Fruit fly (Drosophila melanogaster) whole organism, embryonic: ENCODE measurements around the gene CG13127.

ENCODE experiments used
- Antp ChIP-seq: fragments of 200-800 bp; sonication (Bioruptor generic); optimal IDR thresholded peaks from 3 replicates; lab custom pipeline; 2016; ENCODE audit warnings: missing biosample characterization, missing genetic modification characterization
- Awh ChIP-seq: fragments of 200-800 bp; sonication (Bioruptor generic); IDR thresholded peaks from 2 replicates; pipeline ENCODE4, ENCODE4 v1.3.6; 2022; ENCODE audit warnings: missing biosample characterization, missing genetic modification characterization
- Bgb ChIP-seq: fragments of 200-800 bp; sonication (Bioruptor generic); IDR thresholded peaks from 2 replicates; pipeline ENCODE4 v1.3.6; 2022; ENCODE audit warnings: missing biosample characterization, missing genetic modification characterization; ENCODE audit not compliant: partially characterized antibody
- CG1024 ChIP-seq: fragments of 200-800 bp; sonication (Bioruptor generic); IDR thresholded peaks from 2 replicates; pipeline ENCODE4 v1.3.6; 2022; ENCODE audit warnings: missing biosample characterization, missing genetic modification characterization
- CG10654 ChIP-seq: fragments of 200-800 bp; sonication (Bioruptor generic); optimal IDR thresholded peaks from 2 replicates; lab custom pipeline; 2016; ENCODE audit warnings: missing biosample characterization, missing genetic modification characterization
- CG11504 ChIP-seq: fragments of 200-800 bp; sonication (Bioruptor generic); optimal IDR thresholded peaks from 3 replicates; lab custom pipeline; 2019; ENCODE audit warnings: missing biosample characterization, mild to moderate bottlenecking, missing genetic modification characterization, moderate library complexity
- CG12155 ChIP-seq: fragments of 200-800 bp; sonication (Bioruptor generic); optimal IDR thresholded peaks from 3 replicates; lab custom pipeline; 2016; ENCODE audit warnings: missing biosample characterization, missing genetic modification characterization
- CG12744 ChIP-seq: fragments of 200-800 bp; sonication (Bioruptor generic); optimal IDR thresholded peaks from 2 replicates; lab custom pipeline; 2016; ENCODE audit warnings: missing biosample characterization, missing genetic modification characterization
- CG13424 ChIP-seq: fragments of 200-800 bp; sonication (Bioruptor generic); optimal IDR thresholded peaks from 2 replicates; lab custom pipeline; 2019; ENCODE audit warnings: missing biosample characterization, mild to moderate bottlenecking, missing genetic modification characterization, moderate library complexity
- CG16813 ChIP-seq: fragments of 200-800 bp; sonication (Bioruptor generic); IDR thresholded peaks from 3 replicates; pipeline ENCODE4 v1.3.6; 2022; ENCODE audit warnings: missing biosample characterization, missing genetic modification characterization; ENCODE audit not compliant: partially characterized antibody
- CG17328 ChIP-seq: fragments of 200-800 bp; sonication (Bioruptor generic); IDR thresholded peaks from 2 replicates; pipeline ENCODE4 v1.3.6; 2022; ENCODE audit warnings: missing biosample characterization, missing genetic modification characterization
- CG17361 ChIP-seq: fragments of 200-800 bp; sonication (Bioruptor generic); IDR thresholded peaks from 3 replicates; pipeline ENCODE4 v1.3.6; 2022; ENCODE audit warnings: missing biosample characterization, missing genetic modification characterization
- CG17912 ChIP-seq: fragments of 200-800 bp; sonication (Bioruptor generic); optimal IDR thresholded peaks from 2 replicates; lab custom pipeline; 2018; ENCODE audit warnings: missing biosample characterization, mild to moderate bottlenecking, missing genetic modification characterization
- CG18476 ChIP-seq: fragments of 200-800 bp; sonication (Bioruptor generic); optimal IDR thresholded peaks from 2 replicates; lab custom pipeline; 2016; ENCODE audit warnings: missing biosample characterization, mild to moderate bottlenecking, missing genetic modification characterization
- CG2202 ChIP-seq: fragments of 200-800 bp; sonication (Bioruptor generic); optimal IDR thresholded peaks from 2 replicates; lab custom pipeline; 2018; ENCODE audit warnings: missing biosample characterization, mild to moderate bottlenecking, missing genetic modification characterization
- CG3065 ChIP-seq: fragments of 200-800 bp; sonication (Bioruptor generic); optimal IDR thresholded peaks from 2 replicates; lab custom pipeline; 2016; ENCODE audit warnings: missing biosample characterization, missing genetic modification characterization
- CG31365 ChIP-seq: fragments of 200-800 bp; sonication (Bioruptor generic); optimal IDR thresholded peaks from 2 replicates; lab custom pipeline; 2018; ENCODE audit warnings: missing biosample characterization, mild to moderate bottlenecking, missing genetic modification characterization
- CG33213 ChIP-seq: fragments of 200-800 bp; sonication (Bioruptor generic); optimal IDR thresholded peaks from 3 replicates; lab custom pipeline; 2016; ENCODE audit warnings: missing biosample characterization, missing genetic modification characterization
- CG34224 ChIP-seq: fragments of 200-800 bp; sonication (Bioruptor generic); IDR thresholded peaks from 3 replicates; pipeline ENCODE4 v1.3.6; 2022; ENCODE audit warnings: missing biosample characterization, missing genetic modification characterization; ENCODE audit not compliant: partially characterized antibody
- CG3726 ChIP-seq: fragments of 200-800 bp; sonication (Bioruptor generic); IDR thresholded peaks from 3 replicates; pipeline ENCODE4, ENCODE4 v1.3.6; 2022; ENCODE audit warnings: missing biosample characterization, missing genetic modification characterization
- CG7271 ChIP-seq: fragments of 200-800 bp; sonication (Bioruptor generic); optimal IDR thresholded peaks from 2 replicates; lab custom pipeline; 2018; ENCODE audit warnings: missing biosample characterization, mild to moderate bottlenecking, missing genetic modification characterization, moderate library complexity
- CG7357 ChIP-seq: fragments of 200-800 bp; sonication (Bioruptor generic); IDR thresholded peaks from 3 replicates; pipeline ENCODE4 v1.3.6; 2022; ENCODE audit warnings: missing biosample characterization, missing genetic modification characterization
- CG8478 ChIP-seq: fragments of >200 bp; optimal IDR thresholded peaks from 2 replicates; lab custom pipeline; 2018
- D19A ChIP-seq: fragments of 200-800 bp; optimal IDR thresholded peaks from 3 replicates; lab custom pipeline; 2019; ENCODE audit warnings: missing biosample characterization, mild to moderate bottlenecking, missing genetic modification characterization, moderate library complexity
- D19B ChIP-seq: fragments of 200-800 bp; sonication (Bioruptor generic); optimal IDR thresholded peaks from 2 replicates; lab custom pipeline; 2017; ENCODE audit warnings: missing biosample characterization, mild to moderate bottlenecking, missing genetic modification characterization
- Deaf1 ChIP-seq: fragments of 200-800 bp; optimal IDR thresholded peaks from 3 replicates; lab custom pipeline; 2019; ENCODE audit warnings: missing biosample characterization, mild to moderate bottlenecking, missing genetic modification characterization, moderate library complexity
- Dll ChIP-seq: fragments of 200-800 bp; sonication (Bioruptor generic); IDR thresholded peaks from 4 replicates; pipeline ENCODE4 v1.3.6; 2022; ENCODE audit warnings: missing biosample characterization, missing genetic modification characterization; ENCODE audit not compliant: partially characterized antibody
- Dref ChIP-seq: fragments of 200-800 bp; sonication (Bioruptor generic); IDR thresholded peaks from 2 replicates; pipeline ENCODE4 v1.3.6; 2022; ENCODE audit warnings: missing biosample characterization, missing genetic modification characterization
- H15 ChIP-seq: fragments of 200-800 bp; sonication (Bioruptor generic); IDR thresholded peaks from 3 replicates; pipeline ENCODE4 v1.3.6; 2022; ENCODE audit warnings: missing biosample characterization, missing genetic modification characterization
- Lim3 ChIP-seq: fragments of 200-800 bp; sonication (Bioruptor generic); IDR thresholded peaks from 2 replicates; pipeline ENCODE4 v1.3.6; 2022; ENCODE audit warnings: missing biosample characterization, missing genetic modification characterization
- MESR4 ChIP-seq: fragments of 200-800 bp; sonication (Bioruptor generic); optimal IDR thresholded peaks from 2 replicates; lab custom pipeline; 2018; ENCODE audit warnings: missing biosample characterization, mild to moderate bottlenecking, missing genetic modification characterization, moderate library complexity
- Max ChIP-seq: fragments of 200-800 bp; sonication (Bioruptor generic); optimal IDR thresholded peaks from 2 replicates; lab custom pipeline; 2016; ENCODE audit warnings: missing biosample characterization, mild to moderate bottlenecking, missing genetic modification characterization
- Ravus ChIP-seq: fragments of 200-800 bp; sonication (Bioruptor generic); IDR thresholded peaks from 2 replicates; pipeline ENCODE4 v1.3.6; 2022; ENCODE audit warnings: missing biosample characterization, missing genetic modification characterization
- Rx ChIP-seq: fragments of 200-800 bp; sonication (Bioruptor generic); IDR thresholded peaks from 2 replicates; pipeline ENCODE4 v1.3.6; 2022; ENCODE audit warnings: missing biosample characterization, missing genetic modification characterization
- cg ChIP-seq: fragments of 200-800 bp; sonication (Bioruptor generic); optimal IDR thresholded peaks from 3 replicates; lab custom pipeline; 2019; ENCODE audit warnings: missing biosample characterization, mild to moderate bottlenecking, missing genetic modification characterization, moderate library complexity
- grau ChIP-seq: fragments of 200-800 bp; optimal IDR thresholded peaks from 3 replicates; lab custom pipeline; 2019; ENCODE audit warnings: missing biosample characterization, mild to moderate bottlenecking, missing genetic modification characterization, moderate library complexity
- gsb-n ChIP-seq: fragments of 200-800 bp; sonication (Bioruptor generic); optimal IDR thresholded peaks from 3 replicates; lab custom pipeline; 2018; ENCODE audit warnings: missing biosample characterization, mild to moderate bottlenecking, missing genetic modification characterization
- gt ChIP-seq: fragments of 200-800 bp; sonication (Bioruptor generic); IDR thresholded peaks from 2 replicates; pipeline ENCODE4 v1.3.6; 2022; ENCODE audit warnings: missing biosample characterization, missing genetic modification characterization
- hbn ChIP-seq: fragments of 200-800 bp; sonication (Bioruptor generic); IDR thresholded peaks from 2 replicates; pipeline ENCODE4 v1.3.6; 2022; ENCODE audit warnings: missing biosample characterization, missing genetic modification characterization; ENCODE audit not compliant: partially characterized antibody
- hkb ChIP-seq, 2 experiments: fragments of 200-800 bp in 1 of 2; fragments of >200 bp in 1 of 2; sonication (Bioruptor generic) in 1 of 2; IDR thresholded peaks in 1 of 2; optimal IDR thresholded peaks in 1 of 2; 2 replicates each; pipeline versions ENCODE4 v1.3.6 to Lab custom; 2017 to 2022; ENCODE audit warnings: missing biosample characterization in 1 of 2, missing genetic modification characterization in 1 of 2
- luna ChIP-seq: fragments of 200-800 bp; sonication (Bioruptor generic); optimal IDR thresholded peaks from 2 replicates; lab custom pipeline; 2016; ENCODE audit warnings: missing biosample characterization, missing genetic modification characterization
- maf-S ChIP-seq: fragments of 200-800 bp; sonication (Bioruptor generic); optimal IDR thresholded peaks from 2 replicates; lab custom pipeline; 2016; ENCODE audit warnings: missing biosample characterization, missing genetic modification characterization
- nau ChIP-seq: fragments of 200-800 bp; sonication (Bioruptor generic); optimal IDR thresholded peaks from 3 replicates; lab custom pipeline; 2017; ENCODE audit warnings: missing biosample characterization, mild to moderate bottlenecking, missing genetic modification characterization, missing genetic modification reagents
- nom ChIP-seq: fragments of 200-800 bp; sonication (Bioruptor generic); optimal IDR thresholded peaks from 2 replicates; lab custom pipeline; 2017; ENCODE audit warnings: missing biosample characterization, missing genetic modification characterization, mild to moderate bottlenecking, moderate library complexity, missing genetic modification reagents
- org-1 ChIP-seq: fragments of 200-800 bp; sonication (Bioruptor generic); optimal IDR thresholded peaks from 2 replicates; lab custom pipeline; 2017; ENCODE audit warnings: missing biosample characterization, missing genetic modification characterization
- peb ChIP-seq: fragments of 200-800 bp; sonication (Bioruptor generic); IDR thresholded peaks from 2 replicates; pipeline ENCODE4 v1.3.6; 2022; ENCODE audit warnings: missing biosample characterization, missing genetic modification characterization
- pfk ChIP-seq: fragments of 200-800 bp; sonication (Bioruptor generic); optimal IDR thresholded peaks from 2 replicates; lab custom pipeline; 2018; ENCODE audit warnings: missing biosample characterization, mild to moderate bottlenecking, missing genetic modification characterization, moderate library complexity
- pho ChIP-seq: fragments of 200-800 bp; sonication (Bioruptor generic); optimal IDR thresholded peaks from 2 replicates; lab custom pipeline; 2016; ENCODE audit warnings: missing biosample characterization, missing genetic modification characterization
- sisA ChIP-seq: fragments of 200-800 bp; sonication (Bioruptor generic); IDR thresholded peaks from 2 replicates; pipeline ENCODE4 v1.3.6; 2022; ENCODE audit warnings: missing biosample characterization, missing genetic modification characterization
- tin ChIP-seq: fragments of 200-800 bp; sonication (Bioruptor generic); optimal IDR thresholded peaks from 3 replicates; lab custom pipeline; 2016; ENCODE audit warnings: missing biosample characterization, missing genetic modification characterization
- usp ChIP-seq: fragments of >200 bp; optimal IDR thresholded peaks from 2 replicates; lab custom pipeline; 2017; ENCODE audit warnings: missing biosample characterization, missing genetic modification characterization

The CG13127 gene

DNA sequence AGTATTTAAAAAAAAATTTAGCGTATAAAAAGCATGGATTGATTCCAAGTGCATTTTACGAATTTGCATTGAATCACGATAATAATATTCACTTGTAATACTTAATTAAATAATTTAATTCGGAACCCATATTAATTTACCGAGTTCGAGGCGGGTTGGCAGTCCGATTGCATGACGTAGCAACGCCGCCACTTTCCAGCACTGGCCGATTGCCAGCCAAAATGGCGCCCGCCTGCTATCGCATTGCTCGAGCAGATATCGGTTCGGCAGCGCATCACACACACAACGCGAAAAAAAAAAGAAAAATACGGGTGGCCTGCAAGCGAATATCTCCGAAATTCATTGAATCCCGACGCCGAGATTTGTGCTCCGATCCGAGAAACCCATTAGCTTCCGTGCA lies 22.9 kb upstream of the CG13127 start, which contains the start of gene Ndf (continued):
- TF ChIP-seq CG3065 (GFP tag; lab: Kevin White, UChicago): peak; percentile 13
- TF ChIP-seq Antp: peak; percentile 61
- TF ChIP-seq CG7357 (GFP tag; lab: Robert Waterston, UW): no peak
- no peak for TF ChIP-seq CG2202 (tag; lab: Kevin White, UChicago)
- TF ChIP-seq Dref (GFP tag; lab: Robert Waterston, UW): peak; percentile 96
- TF ChIP-seq CG16813 (GFP tag; lab: Robert Waterston, UW): peak; percentile 78
- peak; percentile 63 for TF ChIP-seq CG13424 (tag; lab: Kevin White, UChicago)
- TF ChIP-seq org-1 (GFP tag; lab: Kevin White, UChicago): no peak
- peak; percentile 74 for TF ChIP-seq hbn (GFP tag; lab: Robert Waterston, UW)
- no peak for TF ChIP-seq hkb (optimal IDR thresholded peaks at IDR 0.05; lab: Kevin White, UChicago)
- TF ChIP-seq hkb (GFP tag; IDR thresholded peaks at IDR 0.05; lab: Robert Waterston, UW): peak; percentile 18; the same call in 1 of the 2 replicates
- peak; percentile 53 for TF ChIP-seq pfk (GFP tag; lab: Kevin White, UChicago)
- no peak for TF ChIP-seq CG11504 (tag; lab: Kevin White, UChicago)
- no peak for TF ChIP-seq cg (GFP tag; lab: Kevin White, UChicago)
- peak; percentile 30 for TF ChIP-seq CG10654 (GFP tag; lab: Kevin White, UChicago)
- TF ChIP-seq CG17361 (GFP tag; lab: Robert Waterston, UW): peak; percentile 67
- TF ChIP-seq Deaf1: peak; percentile 23
- 0 out of 3 replicates have a peak, but pooled peaks have one; percentile 40 for TF ChIP-seq CG3726 (GFP tag; lab: Robert Waterston, UW)
- peak; percentile 66 for TF ChIP-seq CG12155 (GFP tag; lab: Kevin White, UChicago)
- TF ChIP-seq CG18476: peak; percentile 43
- no peak for TF ChIP-seq luna (GFP tag; lab: Kevin White, UChicago)
- no peak for TF ChIP-seq Lim3 (GFP tag; lab: Robert Waterston, UW)
- TF ChIP-seq nom: peak; percentile 34
- TF ChIP-seq CG34224: peak; percentile 71
- 0 out of 2 replicates have a peak, but pooled peaks have one; percentile 8 for TF ChIP-seq Awh
- TF ChIP-seq nau: no peak
- TF ChIP-seq Rx (GFP tag; lab: Robert Waterston, UW): peak; percentile 64
- TF ChIP-seq CG33213: peak; percentile 51
- TF ChIP-seq CG31365 (tag; lab: Kevin White, UChicago): no peak
- no peak for TF ChIP-seq Ravus (GFP tag; lab: Robert Waterston, UW)
- TF ChIP-seq CG1024 (GFP tag; lab: Robert Waterston, UW): peak; percentile 50
- TF ChIP-seq Max (GFP tag; lab: Kevin White, UChicago): peak; percentile 69
- peak; percentile 35 for TF ChIP-seq D19A (tag; lab: Kevin White, UChicago)
- TF ChIP-seq tin (GFP tag; lab: Kevin White, UChicago): peak; percentile 69
- TF ChIP-seq peb (GFP tag; lab: Robert Waterston, UW): no peak
- TF ChIP-seq H15 (GFP tag; lab: Robert Waterston, UW): peak; percentile 67; the same call in 1 of the 3 replicates
- TF ChIP-seq CG7271 (tag; lab: Kevin White, UChicago): peak; percentile 8
- peak; percentile 68 for TF ChIP-seq CG17328 (GFP tag; lab: Robert Waterston, UW)
- peak; percentile 87 for TF ChIP-seq Bgb (GFP tag; lab: Robert Waterston, UW)
- peak; percentile 34 for TF ChIP-seq maf-S (GFP tag; lab: Kevin White, UChicago)
- TF ChIP-seq sisA (GFP tag; lab: Robert Waterston, UW): peak; percentile 50
- no peak for TF ChIP-seq gt (GFP tag; lab: Robert Waterston, UW)
- peak; percentile 72 for TF ChIP-seq Dll (GFP tag; lab: Robert Waterston, UW)
- TF ChIP-seq CG17912: peak; percentile 44
- no peak for TF ChIP-seq usp (GFP tag; lab: Kevin White, UChicago)
- TF ChIP-seq CG8478 (lab: Kevin White, UChicago): no peak
- TF ChIP-seq CG12744: peak; percentile 25
- TF ChIP-seq pho (GFP tag; lab: Kevin White, UChicago): peak; percentile 61
- TF ChIP-seq gsb-n (tag; lab: Kevin White, UChicago): peak; percentile 71
- TF ChIP-seq MESR4 (GFP tag; lab: Kevin White, UChicago): peak; percentile 64
- TF ChIP-seq grau (tag; lab: Kevin White, UChicago): peak; percentile 62
- peak; percentile 18 for TF ChIP-seq D19B
